Worm (Caenorhabditis elegans) whole organism, L1 larva: Measurements from ENCODE around the gene suox-1.

ENCODE experiments used
- C04F5.9 ChIP-seq: sonication (generic microtip); optimal IDR thresholded peaks from 2 replicates; lab custom pipeline; 2016; ENCODE audit warnings: missing genetic modification characterization, missing compliant biosample characterization
- C34B4.2 ChIP-seq: sonication (generic microtip); optimal IDR thresholded peaks from 2 replicates; lab custom pipeline; 2017; ENCODE audit warnings: mild to moderate bottlenecking, missing genetic modification characterization, missing compliant biosample characterization
- F16B12.6 ChIP-seq: fragments of 150-350 bp; optimal IDR thresholded peaks from 2 replicates; lab custom pipeline; 2014; ENCODE audit warnings: missing biosample characterization, missing genetic modification characterization
- Y116A8C.19 ChIP-seq: sonication (generic microtip); optimal IDR thresholded peaks from 2 replicates; lab custom pipeline; 2016; ENCODE audit warnings: missing compliant biosample characterization, missing genetic modification characterization, borderline replicate concordance
- aha-1 ChIP-seq: fragments of 150-350 bp; optimal IDR thresholded peaks from 2 replicates; lab custom pipeline; 2014; ENCODE audit warnings: missing biosample characterization, missing genetic modification characterization
- alr-1 ChIP-seq: fragments of 200-800 bp; sonication (Bioruptor generic); optimal IDR thresholded peaks from 2 replicates; lab custom pipeline; 2018; ENCODE audit warnings: borderline replicate concordance, mild to moderate bottlenecking, missing genetic modification characterization, missing compliant biosample characterization
- aly-2 ChIP-seq: fragments of 150-350 bp; optimal IDR thresholded peaks from 2 replicates; lab custom pipeline; 2014; ENCODE audit warnings: missing biosample characterization, missing genetic modification characterization
- ama-1 ChIP-seq: fragments of 150-350 bp; optimal IDR thresholded peaks from 2 replicates; lab custom pipeline; 2014
- ceh-63 ChIP-seq: fragments of 200-800 bp; sonication (Bioruptor generic); optimal IDR thresholded peaks from 2 replicates; lab custom pipeline; 2018; ENCODE audit warnings: mild to moderate bottlenecking, missing genetic modification characterization, missing compliant biosample characterization
- ceh-8 ChIP-seq: fragments of 200-800 bp; sonication (Bioruptor generic); optimal IDR thresholded peaks from 2 replicates; lab custom pipeline; 2018; ENCODE audit warnings: mild to moderate bottlenecking, missing genetic modification characterization, moderate library complexity, missing compliant biosample characterization
- ceh-82 ChIP-seq, 3 experiments: fragments of 150-350 bp in 1 of 3; sonication (generic microtip) in 2 of 3; optimal IDR thresholded peaks; 2 replicates each; lab custom pipeline; 2014 to 2017; ENCODE audit warnings: missing biosample characterization in 3 of 3, missing genetic modification characterization in 3 of 3
- ceh-88 ChIP-seq: fragments of 200-800 bp; sonication (Bioruptor generic); IDR thresholded peaks from 2 replicates; pipeline ENCODE4 v1.3.6; 2022; ENCODE audit warnings: missing genetic modification characterization, missing compliant biosample characterization
- ceh-90 ChIP-seq: sonication (generic microtip); optimal IDR thresholded peaks from 2 replicates; lab custom pipeline; 2016; ENCODE audit warnings: missing genetic modification characterization, missing compliant biosample characterization
- ces-1 ChIP-seq: fragments of 150-350 bp; optimal IDR thresholded peaks from 2 replicates; lab custom pipeline; 2014; ENCODE audit warnings: missing biosample characterization, missing genetic modification reagents, missing genetic modification characterization
- dpl-1 ChIP-seq, 3 experiments: fragments of 150-350 bp in 2 of 3; sonication (generic microtip) in 1 of 3; optimal IDR thresholded peaks; 2 replicates each; lab custom pipeline; 2014 to 2017; ENCODE audit warnings: missing biosample characterization in 3 of 3, missing genetic modification characterization in 3 of 3, missing genetic modification reagents in 3 of 3
- egl-13 ChIP-seq: sonication (generic microtip); optimal IDR thresholded peaks from 2 replicates; lab custom pipeline; 2016; ENCODE audit warnings: missing genotype, missing genetic modification reagents, missing genetic modification characterization, missing compliant biosample characterization
- elt-2 ChIP-seq: sonication (generic microtip); optimal IDR thresholded peaks from 2 replicates; lab custom pipeline; 2016; ENCODE audit warnings: missing genetic modification characterization, mild to moderate bottlenecking, inconsistent platforms, missing compliant biosample characterization, missing genetic modification reagents
- elt-3 ChIP-seq, 6 experiments: fragments of 150-350 bp in 1 of 6; sonication (generic microtip); optimal IDR thresholded peaks; 2 replicates each; lab custom pipeline; 2017 to 2018; ENCODE audit warnings: missing biosample characterization in 6 of 6, missing genetic modification characterization in 6 of 6, inconsistent platforms in 1 of 6
- ets-5 ChIP-seq: fragments of 200-800 bp; sonication (Bioruptor generic); IDR thresholded peaks from 2 replicates; pipeline ENCODE4 v1.3.6; 2022; ENCODE audit warnings: missing genetic modification characterization, missing compliant biosample characterization
- fkh-10 ChIP-seq: sonication (generic microtip); optimal IDR thresholded peaks from 2 replicates; lab custom pipeline; 2017; ENCODE audit warnings: missing biosample characterization, missing genetic modification reagents, missing genetic modification characterization
- fkh-8 ChIP-seq: sonication (generic microtip); optimal IDR thresholded peaks from 2 replicates; lab custom pipeline; 2016; ENCODE audit warnings: mild to moderate bottlenecking, missing genetic modification characterization, missing compliant biosample characterization
- grh-1 ChIP-seq: fragments of 200-800 bp; sonication (Bioruptor generic); IDR thresholded peaks from 2 replicates; pipeline ENCODE4 v1.3.6; 2022; ENCODE audit warnings: missing genetic modification reagents, missing genetic modification characterization, missing compliant biosample characterization
- hlh-4 ChIP-seq: sonication (generic microtip); optimal IDR thresholded peaks from 2 replicates; lab custom pipeline; 2016; ENCODE audit warnings: mild to moderate bottlenecking, missing genetic modification characterization, missing compliant biosample characterization
- hpl-2 ChIP-seq: fragments of 150-350 bp; optimal IDR thresholded peaks from 2 replicates; lab custom pipeline; 2014; ENCODE audit warnings: missing biosample characterization, missing genetic modification reagents, missing genetic modification characterization
- irx-1 ChIP-seq: sonication (generic microtip); optimal IDR thresholded peaks from 2 replicates; lab custom pipeline; 2016; ENCODE audit warnings: missing genetic modification characterization, missing compliant biosample characterization
- isw-1 ChIP-seq: fragments of 200-800 bp; sonication (Bioruptor generic); IDR thresholded peaks from 2 replicates; pipeline ENCODE4 v1.3.6; 2022; ENCODE audit warnings: missing genetic modification characterization, missing compliant biosample characterization
- lin-13 ChIP-seq: fragments of 150-350 bp; optimal IDR thresholded peaks from 2 replicates; lab custom pipeline; 2014; ENCODE audit warnings: missing biosample characterization, missing genetic modification reagents, missing genetic modification characterization
- lin-14 ChIP-seq: fragments of 200-800 bp; sonication (Bioruptor generic); optimal IDR thresholded peaks from 2 replicates; lab custom pipeline; 2018; ENCODE audit warnings: mild to moderate bottlenecking, missing genetic modification characterization, moderate library complexity, missing compliant biosample characterization
- lin-35 ChIP-seq, 2 experiments: fragments of 150-350 bp; optimal IDR thresholded peaks; 2 replicates each; lab custom pipeline; 2014; ENCODE audit warnings: missing biosample characterization in 2 of 2, missing genetic modification characterization in 2 of 2, missing genetic modification reagents in 2 of 2
- lin-39 ChIP-seq: fragments of 150-350 bp; optimal IDR thresholded peaks from 2 replicates; lab custom pipeline; 2014; ENCODE audit warnings: missing biosample characterization, missing genetic modification reagents, missing genetic modification characterization
- lir-3 ChIP-seq: sonication (generic microtip); optimal IDR thresholded peaks from 2 replicates; lab custom pipeline; 2016; ENCODE audit warnings: mild to moderate bottlenecking, missing genetic modification characterization, moderate library complexity, missing compliant biosample characterization; ENCODE audit not compliant: poor library complexity
- mab-9 ChIP-seq: fragments of 200-800 bp; sonication (Bioruptor generic); IDR thresholded peaks from 2 replicates; pipeline ENCODE4 v1.3.6; 2022; ENCODE audit warnings: missing genetic modification reagents, missing genetic modification characterization, missing compliant biosample characterization
- mdl-1 ChIP-seq, 2 experiments: fragments of 150-350 bp; optimal IDR thresholded peaks; 2 replicates each; lab custom pipeline; 2014 to 2017; ENCODE audit warnings: missing biosample characterization in 2 of 2, missing genetic modification characterization in 2 of 2, inconsistent platforms in 1 of 2
- mef-2 ChIP-seq: fragments of 150-350 bp; optimal IDR thresholded peaks from 2 replicates; lab custom pipeline; 2014; ENCODE audit warnings: missing biosample characterization, missing genetic modification characterization
- mep-1 ChIP-seq: fragments of 150-350 bp; optimal IDR thresholded peaks from 2 replicates; lab custom pipeline; 2014; ENCODE audit warnings: missing biosample characterization, missing genetic modification characterization
- nhr-19 ChIP-seq: fragments of 200-800 bp; sonication (Bioruptor generic); conservative IDR thresholded peaks from 2 replicates; pipeline ENCODE4 v1.3.6; 2022; ENCODE audit warnings: missing genetic modification characterization, missing compliant biosample characterization
- nhr-20 ChIP-seq: sonication (generic microtip); optimal IDR thresholded peaks from 2 replicates; lab custom pipeline; 2016; ENCODE audit warnings: mild to moderate bottlenecking, missing genetic modification characterization, missing compliant biosample characterization
- nhr-28 ChIP-seq: fragments of 150-350 bp; optimal IDR thresholded peaks from 2 replicates; lab custom pipeline; 2014; ENCODE audit warnings: missing biosample characterization, missing genetic modification characterization
- nhr-84 ChIP-seq: sonication (generic microtip); optimal IDR thresholded peaks from 2 replicates; lab custom pipeline; 2017; ENCODE audit warnings: missing biosample characterization, missing genetic modification characterization
- nhr-85 ChIP-seq: sonication (generic microtip); peaks from one replicate; lab custom pipeline; 2016; ENCODE audit warnings: missing genetic modification characterization, inconsistent platforms, missing compliant biosample characterization
- nhr-90 ChIP-seq: sonication (generic microtip); optimal IDR thresholded peaks from 2 replicates; lab custom pipeline; 2016; ENCODE audit warnings: mild to moderate bottlenecking, missing genetic modification characterization, missing compliant biosample characterization; ENCODE audit not compliant: poor library complexity
- pag-3 ChIP-seq: sonication (generic microtip); optimal IDR thresholded peaks from 2 replicates; lab custom pipeline; 2017; ENCODE audit warnings: missing genetic modification characterization, mild to moderate bottlenecking, missing compliant biosample characterization, antibody characterized with exemption, borderline replicate concordance; ENCODE audit not compliant: insufficient read depth
- pax-3 ChIP-seq: fragments of 200-800 bp; sonication (Bioruptor generic); optimal IDR thresholded peaks from 2 replicates; lab custom pipeline; 2018; ENCODE audit warnings: mild to moderate bottlenecking, missing genetic modification characterization, moderate library complexity, missing compliant biosample characterization
- pqm-1 ChIP-seq: sonication (generic microtip); optimal IDR thresholded peaks from 3 replicates; lab custom pipeline; 2017; ENCODE audit warnings: missing biosample characterization, missing genetic modification characterization
- rnt-1 ChIP-seq: sonication (generic microtip); optimal IDR thresholded peaks from 2 replicates; lab custom pipeline; 2016; ENCODE audit warnings: mild to moderate bottlenecking, missing genetic modification characterization, moderate library complexity, missing compliant biosample characterization
- snpc-4 ChIP-seq: fragments of 150-350 bp; optimal IDR thresholded peaks from 2 replicates; lab custom pipeline; 2014; ENCODE audit warnings: missing biosample characterization, missing genetic modification characterization
- swsn-7 ChIP-seq: sonication (generic microtip); optimal IDR thresholded peaks from 2 replicates; lab custom pipeline; 2016; ENCODE audit warnings: missing genetic modification characterization, missing compliant biosample characterization
- tbx-2 ChIP-seq: sonication (generic microtip); optimal IDR thresholded peaks from 2 replicates; lab custom pipeline; 2016; ENCODE audit warnings: missing genetic modification characterization, missing compliant biosample characterization
- unc-86 ChIP-seq: sonication (generic microtip); optimal IDR thresholded peaks from 2 replicates; lab custom pipeline; 2016; ENCODE audit warnings: missing genetic modification characterization, missing compliant biosample characterization
- unc-98 ChIP-seq: fragments of 200-800 bp; sonication (Bioruptor generic); IDR thresholded peaks from 2 replicates; pipeline ENCODE4 v1.3.6; 2022; ENCODE audit warnings: missing genetic modification characterization, missing compliant biosample characterization
- vab-15 ChIP-seq: sonication (generic microtip); optimal IDR thresholded peaks from 2 replicates; lab custom pipeline; 2017; ENCODE audit warnings: missing genotype, mild to moderate bottlenecking, missing genetic modification characterization, missing compliant biosample characterization
- zag-1 ChIP-seq: fragments of 150-350 bp; optimal IDR thresholded peaks from 2 replicates; lab custom pipeline; 2014; ENCODE audit warnings: missing biosample characterization, missing genetic modification characterization
- zip-4 ChIP-seq: fragments of 200-800 bp; sonication (Bioruptor generic); optimal IDR thresholded peaks from 2 replicates; lab custom pipeline; 2018; ENCODE audit warnings: mild to moderate bottlenecking, missing genetic modification characterization, moderate library complexity, missing compliant biosample characterization
- ztf-4 ChIP-seq: fragments of 150-350 bp; optimal IDR thresholded peaks from 2 replicates; lab custom pipeline; 2014; ENCODE audit warnings: missing biosample characterization, missing genetic modification characterization

Gene suox-1

DNA sequence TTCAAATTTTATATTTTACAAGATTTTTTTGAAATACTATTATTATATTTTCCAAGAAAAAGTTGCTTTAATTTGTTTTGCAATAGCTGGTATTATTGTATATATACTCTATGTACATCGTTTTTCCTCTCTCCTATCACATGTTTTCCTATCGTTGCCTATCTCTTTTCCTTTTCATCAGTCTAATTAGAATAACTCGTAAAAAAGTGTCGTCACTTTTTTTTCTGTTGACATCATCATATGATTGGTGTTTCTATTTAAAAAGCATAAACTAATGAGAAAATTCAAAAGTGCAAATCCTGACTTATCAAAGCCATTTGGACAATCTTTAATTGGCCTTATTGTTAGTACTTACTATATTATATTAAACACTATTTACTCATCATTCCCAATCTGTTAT lies 38.7 kb downstream of the suox-1 start (continued):
- no peak for TF ChIP-seq elt-2 (tag; lab: Kevin White, UChicago)
- no peak for TF ChIP-seq rnt-1 (tag; lab: Kevin White, UChicago)
- TF ChIP-seq C04F5.9, result no peak
- TF ChIP-seq Y116A8C.19 (tag; lab: Kevin White, UChicago), result no peak
- no peak for TF ChIP-seq ceh-63
- TF ChIP-seq ceh-88 (GFP tag; lab: Robert Waterston, UW), result no peak
- no peak for TF ChIP-seq F16B12.6 (tag; lab: Kevin White, UChicago)
- no peak for TF ChIP-seq aha-1
- TF ChIP-seq lin-35 (GFP tag; optimal IDR thresholded peaks at IDR 0.05; lab: Kevin White, UChicago), result peak in 1 of 2 experiments; percentile 43
- TF ChIP-seq ets-5 (GFP tag; lab: Robert Waterston, UW), result no peak
- no peak for TF ChIP-seq isw-1 (GFP tag; lab: Robert Waterston, UW)
- no peak for TF ChIP-seq unc-98 (GFP tag; lab: Robert Waterston, UW)
- TF ChIP-seq tbx-2, result no peak
- TF ChIP-seq C34B4.2 (tag; lab: Kevin White, UChicago), result no peak
- TF ChIP-seq hpl-2 (GFP tag; lab: Kevin White, UChicago), result no peak
- TF ChIP-seq lin-39 (tag; lab: Kevin White, UChicago), result no peak
- no peak for TF ChIP-seq zag-1 (tag; lab: Kevin White, UChicago)
- TF ChIP-seq pag-3 (tag; lab: Kevin White, UChicago), result no peak
- no peak for TF ChIP-seq ceh-82 (tag; optimal IDR thresholded peaks at IDR 0.05; lab: Kevin White, UChicago)
- no peak for TF ChIP-seq grh-1
- TF ChIP-seq lin-14 (GFP tag; lab: Kevin White, UChicago), result peak; percentile 80
- no peak for TF ChIP-seq elt-3 (tag; optimal IDR thresholded peaks at IDR 0.05; lab: Kevin White, UChicago)
- TF ChIP-seq mef-2 (tag; lab: Kevin White, UChicago), result no peak
- TF ChIP-seq dpl-1 (GFP tag; optimal IDR thresholded peaks at IDR 0.05; lab: Kevin White, UChicago), result no peak
- TF ChIP-seq vab-15 (tag; lab: Kevin White, UChicago), result no peak
- no peak for TF ChIP-seq alr-1 (tag; lab: Kevin White, UChicago)
- no peak for TF ChIP-seq hlh-4 (tag; lab: Kevin White, UChicago)
- no peak for TF ChIP-seq irx-1 (tag; lab: Kevin White, UChicago)
- TF ChIP-seq ama-1 (lab: Kevin White, UChicago), result no peak
- no peak for TF ChIP-seq nhr-19
- TF ChIP-seq swsn-7 (tag; lab: Kevin White, UChicago), result peak; percentile 31
- no peak for TF ChIP-seq ztf-4 (tag; lab: Kevin White, UChicago)
- TF ChIP-seq lin-13 (GFP tag; lab: Kevin White, UChicago), result no peak
- TF ChIP-seq nhr-85 (tag; lab: Kevin White, UChicago), result no peak
- peak; percentile 71 for TF ChIP-seq egl-13 (tag; lab: Kevin White, UChicago)
- no peak for TF ChIP-seq nhr-90 (tag; lab: Kevin White, UChicago)
- TF ChIP-seq lir-3 (tag; lab: Kevin White, UChicago), result no peak
- peak; percentile 87 for TF ChIP-seq ceh-8 (GFP tag; lab: Kevin White, UChicago)
- peak; percentile 42 for TF ChIP-seq pax-3 (tag; lab: Kevin White, UChicago)
- TF ChIP-seq mep-1 (tag; lab: Kevin White, UChicago), result no peak
- no peak for TF ChIP-seq fkh-10 (GFP tag; lab: Kevin White, UChicago)
- no peak for TF ChIP-seq ceh-90
- no peak for TF ChIP-seq mdl-1 (tag; optimal IDR thresholded peaks at IDR 0.05; lab: Kevin White, UChicago)
- TF ChIP-seq ces-1 (GFP tag; lab: Kevin White, UChicago), result no peak
- no peak for TF ChIP-seq mab-9 (GFP tag; lab: Robert Waterston, UW)
- TF ChIP-seq fkh-8 (tag; lab: Kevin White, UChicago), result peak; percentile 82
- no peak for TF ChIP-seq aly-2 (tag; lab: Kevin White, UChicago)
- TF ChIP-seq unc-86, result peak; percentile 7
- peak; percentile 62 for TF ChIP-seq nhr-20 (tag; lab: Kevin White, UChicago)
- TF ChIP-seq snpc-4 (tag; lab: Kevin White, UChicago), result no peak
- no peak for TF ChIP-seq nhr-28 (tag; lab: Kevin White, UChicago)
- no peak for TF ChIP-seq pqm-1
- no peak for TF ChIP-seq zip-4 (GFP tag; lab: Kevin White, UChicago)
- no peak for TF ChIP-seq nhr-84
